Fruit fly (Drosophila melanogaster): ENCODE results near the gene Top1.

Gene Top1

DNA sequence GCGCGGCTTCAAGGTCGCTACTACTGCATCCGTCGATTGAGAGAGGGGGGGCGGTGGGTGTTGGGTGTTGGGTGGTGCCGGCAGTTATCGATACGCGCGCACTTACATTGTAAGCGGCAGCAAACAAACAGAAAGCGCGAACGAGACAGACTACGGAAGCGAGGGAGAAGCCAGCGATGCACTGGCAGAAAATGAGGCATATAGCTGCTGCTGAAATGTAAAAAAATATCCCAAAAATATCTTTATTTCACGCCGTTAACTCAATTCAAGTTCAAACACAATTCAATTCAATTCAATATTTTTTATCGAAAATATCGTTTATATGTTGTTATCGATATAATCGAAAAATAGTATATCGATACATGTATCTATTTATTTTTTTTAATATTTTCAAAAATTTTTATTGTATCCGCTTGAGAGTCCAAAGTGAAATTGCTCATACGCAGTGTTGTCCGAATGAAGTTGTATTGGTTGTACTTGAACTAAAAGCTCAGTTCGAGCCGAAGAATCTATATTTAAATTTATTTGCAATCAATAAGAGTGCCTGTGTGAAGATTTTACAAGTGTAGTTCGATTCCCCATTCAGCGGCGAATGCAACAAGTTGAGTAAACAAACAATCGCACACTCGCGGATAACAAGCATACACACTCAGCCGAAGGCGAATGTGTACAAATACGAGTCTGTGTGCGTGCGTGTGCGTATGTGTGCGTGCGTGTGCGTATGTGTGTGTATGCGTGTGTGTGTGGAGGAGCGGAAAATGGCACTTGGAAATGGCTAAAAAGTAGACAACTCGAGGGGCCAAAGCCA, 7.0 kb upstream of the Top1 start (continued):
- TF ChIP-seq Atf3 (GFP tag; optimal IDR thresholded peaks at IDR 0.05) (no peak), tll (GFP tag; optimal IDR thresholded peaks at IDR 0.05) (no peak), CG6765 (GFP tag; optimal IDR thresholded peaks at IDR 0.05) (no peak), twi (tag; optimal IDR thresholded peaks at IDR 0.05) (no peak), CG4282 (GFP tag; optimal IDR thresholded peaks at IDR 0.05) (no peak), emc (GFP tag; optimal IDR thresholded peaks at IDR 0.05) (no peak), CG7745 (tag; optimal IDR thresholded peaks at IDR 0.05) (no peak), HLH4C (GFP tag; IDR thresholded peaks at IDR 0.05; ENCODE audit: partially characterized antibody) (no peak), CG15514 (GFP tag; optimal IDR thresholded peaks at IDR 0.05) (no peak), nom (GFP tag; optimal IDR thresholded peaks at IDR 0.05) (no peak), Aef1 (GFP tag; IDR thresholded peaks at IDR 0.05) (no peak), tio (GFP tag; optimal IDR thresholded peaks at IDR 0.05) (no peak), CG12104 (GFP tag; optimal IDR thresholded peaks at IDR 0.05) (peak; percentile 9), CG10267 (tag; optimal IDR thresholded peaks at IDR 0.05) (no peak), lov (optimal IDR thresholded peaks at IDR 0.05) (no peak), lov (GFP tag; IDR thresholded peaks at IDR 0.05) (no peak), CG16813 (GFP tag; IDR thresholded peaks at IDR 0.05; ENCODE audit: partially characterized antibody) (no peak), CG3726 (GFP tag; IDR thresholded peaks at IDR 0.05) (0 out of 3 replicates have a peak, but pooled peaks have one; percentile 16), CG16863 (GFP tag; optimal IDR thresholded peaks at IDR 0.05) (no peak), Taf1 (GFP tag; IDR thresholded peaks at IDR 0.05) (no peak), GATAe (GFP tag; conservative IDR thresholded peaks at IDR 0.05) (no peak), hkb (optimal IDR thresholded peaks at IDR 0.05) (no peak), hkb (GFP tag; IDR thresholded peaks at IDR 0.05) (no peak), chm (GFP tag; IDR thresholded peaks at IDR 0.05) (no peak), CG14667 (GFP tag; IDR thresholded peaks at IDR 0.05) (no peak), CG8388 (GFP tag; optimal IDR thresholded peaks at IDR 0.05) (peak; percentile 12), jing (GFP tag; optimal IDR thresholded peaks at IDR 0.05) (no peak), CG10431 (GFP tag; optimal IDR thresholded peaks at IDR 0.05) (no peak), Meics (GFP tag; optimal IDR thresholded peaks at IDR 0.05) (peak; percentile 13), CTCF (GFP tag; optimal IDR thresholded peaks at IDR 0.05) (no peak), CG13894 (tag; optimal IDR thresholded peaks at IDR 0.05) (no peak), CG5245 (GFP tag; optimal IDR thresholded peaks at IDR 0.05) (no peak), Dip2 (GFP tag; IDR thresholded peaks at IDR 0.05) (no peak), CG13775 (GFP tag; optimal IDR thresholded peaks at IDR 0.05) (no peak), CG11398 (GFP tag; optimal IDR thresholded peaks at IDR 0.05) (no peak), CG9797 (GFP tag; optimal IDR thresholded peaks at IDR 0.05) (no peak), CG1603 (tag; optimal IDR thresholded peaks at IDR 0.05) (no peak), tin (GFP tag; optimal IDR thresholded peaks at IDR 0.05) (no peak), CG2199 (GFP tag; IDR thresholded peaks at IDR 0.05) (no peak), stwl (tag; optimal IDR thresholded peaks at IDR 0.05) (no peak), nau (GFP tag; optimal IDR thresholded peaks at IDR 0.05) (no peak), kay (GFP tag; optimal IDR thresholded peaks at IDR 0.05) (no peak), CG32767 (GFP tag; IDR thresholded peaks at IDR 0.05) (no peak), pfk (GFP tag; optimal IDR thresholded peaks at IDR 0.05) (no peak), rib (GFP tag; IDR thresholded peaks at IDR 0.05) (no peak), al (GFP tag; IDR thresholded peaks at IDR 0.05) (no peak), CG43689 (GFP tag; IDR thresholded peaks at IDR 0.05) (no peak), CG15601 (tag; optimal IDR thresholded peaks at IDR 0.05) (no peak), CG3163 (GFP tag; optimal IDR thresholded peaks at IDR 0.05) (no peak), bcd (GFP tag; optimal IDR thresholded peaks at IDR 0.05) (peak; percentile 43), Antp (GFP tag; optimal IDR thresholded peaks at IDR 0.05) (no peak)
